Fruit fly (Drosophila melanogaster) whole organism, embryonic: ENCODE data around the gene serp.

Source experiments
- ATbp ChIP-seq: fragments of 200-800 bp; sonication (Bioruptor generic); optimal IDR thresholded peaks from 2 replicates; lab custom pipeline; 2017; ENCODE audit warnings: missing biosample characterization, mild to moderate bottlenecking, missing genetic modification characterization, missing genetic modification reagents
- Blimp-1 ChIP-seq: fragments of 200-800 bp; sonication (Bioruptor generic); optimal IDR thresholded peaks from 3 replicates; lab custom pipeline; 2018; ENCODE audit warnings: missing biosample characterization, missing genetic modification characterization, mild to moderate bottlenecking, moderate library complexity, missing genetic modification reagents
- CG10321 ChIP-seq: fragments of 200-800 bp; sonication (Bioruptor generic); IDR thresholded peaks from 2 replicates; pipeline ENCODE4 v1.3.6; 2022; ENCODE audit warnings: missing biosample characterization, missing genetic modification characterization
- CG10654 ChIP-seq: fragments of 200-800 bp; sonication (Bioruptor generic); optimal IDR thresholded peaks from 2 replicates; lab custom pipeline; 2016; ENCODE audit warnings: missing biosample characterization, missing genetic modification characterization
- CG14710 ChIP-seq: fragments of 200-800 bp; sonication (Bioruptor generic); optimal IDR thresholded peaks from 3 replicates; lab custom pipeline; 2019; ENCODE audit warnings: missing biosample characterization, mild to moderate bottlenecking, missing genetic modification characterization, moderate library complexity
- CG1602 ChIP-seq: fragments of 200-800 bp; sonication (Bioruptor generic); optimal IDR thresholded peaks from 3 replicates; lab custom pipeline; 2016; ENCODE audit warnings: missing biosample characterization, missing genetic modification characterization
- CG1603 ChIP-seq: fragments of 200-800 bp; sonication (Bioruptor generic); optimal IDR thresholded peaks from 2 replicates; lab custom pipeline; 2019; ENCODE audit warnings: missing biosample characterization, mild to moderate bottlenecking, missing genetic modification characterization, moderate library complexity
- CG17829 ChIP-seq: fragments of 200-800 bp; optimal IDR thresholded peaks from 2 replicates; lab custom pipeline; 2019; ENCODE audit warnings: missing biosample characterization, mild to moderate bottlenecking, missing genetic modification characterization, moderate library complexity
- CG2712 ChIP-seq: fragments of 200-800 bp; optimal IDR thresholded peaks from 3 replicates; lab custom pipeline; 2019; ENCODE audit warnings: missing biosample characterization, mild to moderate bottlenecking, missing genetic modification characterization, moderate library complexity
- CG30403 ChIP-seq: fragments of 200-800 bp; sonication (Bioruptor generic); optimal IDR thresholded peaks from 3 replicates; lab custom pipeline; 2016; ENCODE audit warnings: missing biosample characterization, missing genetic modification characterization
- CG3281 ChIP-seq: fragments of 200-800 bp; sonication (Bioruptor generic); optimal IDR thresholded peaks from 3 replicates; lab custom pipeline; 2017; ENCODE audit warnings: missing biosample characterization, mild to moderate bottlenecking, missing genetic modification characterization
- CG6254 ChIP-seq: fragments of 200-800 bp; sonication (Bioruptor generic); optimal IDR thresholded peaks from 3 replicates; lab custom pipeline; 2017; ENCODE audit warnings: mild to moderate bottlenecking, missing biosample characterization, missing genetic modification reagents, missing genetic modification characterization
- CG6654 ChIP-seq: fragments of 200-800 bp; sonication (Bioruptor generic); optimal IDR thresholded peaks from 2 replicates; lab custom pipeline; 2017; ENCODE audit warnings: missing biosample characterization, mild to moderate bottlenecking, missing genetic modification characterization
- CG6683 ChIP-seq: fragments of 200-800 bp; sonication (Bioruptor generic); optimal IDR thresholded peaks from 2 replicates; lab custom pipeline; 2017; ENCODE audit warnings: missing biosample characterization, mild to moderate bottlenecking, missing genetic modification characterization, missing genetic modification reagents
- CG8281 ChIP-seq: fragments of 200-800 bp; sonication (Bioruptor generic); optimal IDR thresholded peaks from 2 replicates; lab custom pipeline; 2018; ENCODE audit warnings: missing biosample characterization, mild to moderate bottlenecking, missing genetic modification characterization, moderate library complexity
- CG8290 ChIP-seq, 3 experiments: fragments of 200-800 bp; sonication (Bioruptor generic); optimal IDR thresholded peaks; 2 replicates each; lab custom pipeline; 2016 to 2019; ENCODE audit warnings: missing biosample characterization in 3 of 3, missing genetic modification characterization in 3 of 3, mild to moderate bottlenecking in 2 of 3, moderate library complexity in 1 of 3
- CG8924 ChIP-seq: fragments of 200-800 bp; optimal IDR thresholded peaks from 3 replicates; lab custom pipeline; 2019; ENCODE audit warnings: missing biosample characterization, mild to moderate bottlenecking, missing genetic modification characterization, moderate library complexity
- CG9609 ChIP-seq: fragments of 200-800 bp; sonication (Bioruptor generic); optimal IDR thresholded peaks from 3 replicates; lab custom pipeline; 2016; ENCODE audit warnings: missing biosample characterization, missing genetic modification characterization
- Dp ChIP-seq: fragments of 200-800 bp; sonication (Bioruptor generic); optimal IDR thresholded peaks from 2 replicates; lab custom pipeline; 2018; ENCODE audit warnings: missing biosample characterization, mild to moderate bottlenecking, missing genetic modification characterization, moderate library complexity
- HLH54F ChIP-seq: fragments of 200-800 bp; sonication (Bioruptor generic); optimal IDR thresholded peaks from 3 replicates; lab custom pipeline; 2016; ENCODE audit warnings: missing biosample characterization, missing genetic modification characterization
- Hsf ChIP-seq: fragments of 200-800 bp; sonication (Bioruptor generic); optimal IDR thresholded peaks from 3 replicates; lab custom pipeline; 2016; ENCODE audit warnings: missing biosample characterization, missing genetic modification characterization
- Med ChIP-seq: fragments of 200-800 bp; sonication (Bioruptor generic); peaks from one replicate; lab custom pipeline; 2016; ENCODE audit warnings: missing biosample characterization, missing genetic modification characterization, mild to moderate bottlenecking, inconsistent platforms, moderate library complexity
- Nf-YB ChIP-seq: fragments of 200-800 bp; sonication (Bioruptor generic); optimal IDR thresholded peaks from 3 replicates; lab custom pipeline; 2019; ENCODE audit warnings: missing biosample characterization, mild to moderate bottlenecking, missing genetic modification characterization, moderate library complexity
- Pdp1 ChIP-seq, 2 experiments: fragments of 200-800 bp; sonication (Bioruptor generic); optimal IDR thresholded peaks; 3 replicates each; lab custom pipeline; 2016; ENCODE audit warnings: missing biosample characterization in 2 of 2, missing genetic modification characterization in 2 of 2, mild to moderate bottlenecking in 1 of 2, moderate library complexity in 1 of 2
- Six4 ChIP-seq: fragments of 200-800 bp; sonication (Bioruptor generic); optimal IDR thresholded peaks from 2 replicates; lab custom pipeline; 2016; ENCODE audit warnings: missing biosample characterization, missing genetic modification characterization
- Sox102F ChIP-seq: fragments of 200-800 bp; sonication (Bioruptor generic); optimal IDR thresholded peaks from 2 replicates; lab custom pipeline; 2018; ENCODE audit warnings: missing biosample characterization, mild to moderate bottlenecking, missing genetic modification characterization, moderate library complexity
- TFAM ChIP-seq: fragments of 200-800 bp; sonication (Bioruptor generic); optimal IDR thresholded peaks from 2 replicates; lab custom pipeline; 2017; ENCODE audit warnings: missing biosample characterization, missing genetic modification characterization, inconsistent platforms
- Taf1 ChIP-seq: fragments of 200-800 bp; sonication (Bioruptor generic); IDR thresholded peaks from 2 replicates; pipeline ENCODE4 v1.3.6; 2022; ENCODE audit warnings: missing biosample characterization, missing genetic modification characterization
- ab ChIP-seq: fragments of 200-800 bp; sonication (Bioruptor generic); optimal IDR thresholded peaks from 2 replicates; lab custom pipeline; 2016; ENCODE audit warnings: missing biosample characterization, missing genetic modification characterization
- az2 ChIP-seq: fragments of 200-800 bp; sonication (Bioruptor generic); optimal IDR thresholded peaks from 3 replicates; lab custom pipeline; 2016; ENCODE audit warnings: missing biosample characterization, missing genetic modification characterization
- bcd ChIP-seq: fragments of 200-800 bp; sonication (Bioruptor generic); optimal IDR thresholded peaks from 2 replicates; lab custom pipeline; 2017; ENCODE audit warnings: missing biosample characterization, mild to moderate bottlenecking, missing genetic modification characterization
- bsh ChIP-seq, 2 experiments: fragments of 200-800 bp; sonication (Bioruptor generic); optimal IDR thresholded peaks; 2 replicates each; lab custom pipeline; 2017 to 2018; ENCODE audit warnings: mild to moderate bottlenecking in 2 of 2, missing biosample characterization in 2 of 2, missing genetic modification characterization in 2 of 2, moderate library complexity in 1 of 2
- cg ChIP-seq: fragments of 200-800 bp; sonication (Bioruptor generic); optimal IDR thresholded peaks from 3 replicates; lab custom pipeline; 2019; ENCODE audit warnings: missing biosample characterization, mild to moderate bottlenecking, missing genetic modification characterization, moderate library complexity
- crc ChIP-seq: fragments of 200-800 bp; sonication (Bioruptor generic); optimal IDR thresholded peaks from 2 replicates; lab custom pipeline; 2016; ENCODE audit warnings: missing biosample characterization, missing genetic modification characterization
- crp ChIP-seq, 2 experiments: fragments of 200-800 bp; sonication (Bioruptor generic); optimal IDR thresholded peaks; 2 replicates in 1 of 2; 3 replicates in 1 of 2; lab custom pipeline; 2017; ENCODE audit warnings: missing biosample characterization in 2 of 2, missing genetic modification characterization in 2 of 2, mild to moderate bottlenecking in 1 of 2, moderate library complexity in 1 of 2
- ham ChIP-seq: fragments of 200-800 bp; sonication (Bioruptor generic); IDR thresholded peaks from 2 replicates; pipeline ENCODE4 v1.3.6; 2022; ENCODE audit warnings: missing biosample characterization, missing genetic modification characterization
- lab ChIP-seq: fragments of 200-800 bp; sonication (Bioruptor generic); optimal IDR thresholded peaks from 3 replicates; lab custom pipeline; 2017; ENCODE audit warnings: missing biosample characterization, missing genetic modification characterization, mild to moderate bottlenecking, moderate library complexity, missing genetic modification reagents
- lola ChIP-seq, 3 experiments: fragments of >200 bp in 2 of 3; fragments of 200-800 bp in 1 of 3; sonication (Bioruptor generic) in 1 of 3; optimal IDR thresholded peaks; 2 replicates each; lab custom pipeline; 2017 to 2019; ENCODE audit warnings: missing biosample characterization in 3 of 3, missing genetic modification characterization in 3 of 3, mild to moderate bottlenecking in 1 of 3, moderate library complexity in 1 of 3
- maf-S ChIP-seq: fragments of 200-800 bp; sonication (Bioruptor generic); optimal IDR thresholded peaks from 2 replicates; lab custom pipeline; 2016; ENCODE audit warnings: missing biosample characterization, missing genetic modification characterization
- nmo ChIP-seq: fragments of 200-800 bp; sonication (Bioruptor generic); optimal IDR thresholded peaks from 2 replicates; lab custom pipeline; 2018; ENCODE audit warnings: missing biosample characterization, mild to moderate bottlenecking, missing genetic modification characterization, moderate library complexity
- nom ChIP-seq: fragments of 200-800 bp; sonication (Bioruptor generic); optimal IDR thresholded peaks from 2 replicates; lab custom pipeline; 2017; ENCODE audit warnings: missing biosample characterization, missing genetic modification characterization, mild to moderate bottlenecking, moderate library complexity, missing genetic modification reagents
- schlank ChIP-seq: fragments of 200-800 bp; sonication (Bioruptor generic); optimal IDR thresholded peaks from 2 replicates; lab custom pipeline; 2018; ENCODE audit warnings: missing biosample characterization, mild to moderate bottlenecking, missing genetic modification characterization
- sna ChIP-seq: fragments of 200-800 bp; sonication (Bioruptor generic); IDR thresholded peaks from 2 replicates; pipeline ENCODE4 v1.3.6; 2022; ENCODE audit warnings: missing biosample characterization, missing genetic modification characterization; ENCODE audit not compliant: partially characterized antibody
- sqz ChIP-seq: fragments of 200-800 bp; sonication (Bioruptor generic); optimal IDR thresholded peaks from 3 replicates; lab custom pipeline; 2018; ENCODE audit warnings: missing biosample characterization, mild to moderate bottlenecking, missing genetic modification characterization
- unpg ChIP-seq: fragments of 200-800 bp; sonication (Bioruptor generic); optimal IDR thresholded peaks from 3 replicates; lab custom pipeline; 2018; ENCODE audit warnings: missing biosample characterization, mild to moderate bottlenecking, missing genetic modification characterization, moderate library complexity
- vvl ChIP-seq: fragments of 200-800 bp; sonication (Bioruptor generic); IDR thresholded peaks from 2 replicates; pipeline ENCODE4 v1.3.6; 2022; ENCODE audit warnings: missing biosample characterization, missing genetic modification characterization
- wor ChIP-seq: fragments of 200-800 bp; sonication (Bioruptor generic); IDR thresholded peaks from 2 replicates; pipeline ENCODE4 v1.3.6; 2022; ENCODE audit warnings: missing biosample characterization, missing genetic modification characterization

Gene serp

dm6 chr3L:19682902-19683301 lies 24.9 kb downstream of the serp start (continued):
- TF ChIP-seq sna (GFP tag; lab: Robert Waterston, UW) (peak; percentile 34), cg (GFP tag; lab: Kevin White, UChicago) (peak; percentile 37), CG10321 (GFP tag; lab: Robert Waterston, UW) (peak; percentile 95), Nf-YB (GFP tag; lab: Kevin White, UChicago) (peak; percentile 100), unpg (GFP tag; lab: Kevin White, UChicago) (no peak), CG8281 (tag; lab: Kevin White, UChicago) (no peak), CG6654 (GFP tag; lab: Kevin White, UChicago) (no peak), HLH54F (peak; percentile 8)

- TF ChIP-seq ham, result peak; percentile 3; the same call in 1 of the 2 replicates
- no peak for TF ChIP-seq schlank
- TF ChIP-seq ab (GFP tag; lab: Kevin White, UChicago), result no peak
- no peak for TF ChIP-seq Pdp1 (GFP tag; optimal IDR thresholded peaks at IDR 0.05; lab: Kevin White, UChicago)
- no peak for TF ChIP-seq Taf1
- no peak for TF ChIP-seq TFAM (GFP tag; lab: Kevin White, UChicago)
- TF ChIP-seq vvl (GFP tag; lab: Robert Waterston, UW), result no peak
- peak; percentile 2 for TF ChIP-seq nom
- TF ChIP-seq CG8290 (GFP tag; optimal IDR thresholded peaks at IDR 0.05; lab: Kevin White, UChicago), result no peak
- no peak for TF ChIP-seq CG8290 (tag; optimal IDR thresholded peaks at IDR 0.05; lab: Kevin White, UChicago)
- TF ChIP-seq Dp (GFP tag; lab: Kevin White, UChicago), result no peak
These were observed 31.8 kb downstream of the serp start for dm6 chr3L:19676050-19676449.

dm6 chr3L:19674317-19674716 lies 33.5 kb downstream of the serp start:
- TF ChIP-seq crp (GFP tag; optimal IDR thresholded peaks at IDR 0.05; lab: Kevin White, UChicago) (no peak), CG6683 (GFP tag; lab: Kevin White, UChicago) (no peak), Sox102F (GFP tag; lab: Kevin White, UChicago) (peak; percentile 30), CG10654 (GFP tag; lab: Kevin White, UChicago) (peak; percentile 34), CG1602 (GFP tag; lab: Kevin White, UChicago) (peak; percentile 18), sqz (GFP tag; lab: Kevin White, UChicago) (no peak), Blimp-1 (GFP tag; lab: Kevin White, UChicago) (peak; percentile 46), bcd (GFP tag; lab: Kevin White, UChicago) (peak; percentile 11), CG17829 (tag; lab: Kevin White, UChicago) (peak; percentile 32), CG3281 (GFP tag; lab: Kevin White, UChicago) (no peak), maf-S (GFP tag; lab: Kevin White, UChicago) (no peak), Six4 (GFP tag; lab: Kevin White, UChicago) (peak; percentile 7), CG1603 (tag; lab: Kevin White, UChicago) (peak; percentile 58), bsh (GFP tag; optimal IDR thresholded peaks at IDR 0.05; lab: Kevin White, UChicago) (peak in 1 of 2 experiments; percentile 71), Hsf (GFP tag; lab: Kevin White, UChicago) (no peak), CG30403 (GFP tag; lab: Kevin White, UChicago) (peak; percentile 14), CG6254 (peak; percentile 25), CG14710 (tag; lab: Kevin White, UChicago) (peak; percentile 51), az2 (GFP tag; lab: Kevin White, UChicago) (peak; percentile 47), Med (no peak), CG2712 (tag; lab: Kevin White, UChicago) (peak; percentile 65), ab (GFP tag; lab: Kevin White, UChicago) (no peak), lola (GFP tag; optimal IDR thresholded peaks at IDR 0.05; lab: Kevin White, UChicago) (peak in 1 of 3 experiments; percentile 39), wor (GFP tag; lab: Robert Waterston, UW) (no peak), ATbp (GFP tag; lab: Kevin White, UChicago) (peak; percentile 9), CG9609 (GFP tag; lab: Kevin White, UChicago) (no peak), crc (no peak), nmo (peak; percentile 38), lab (GFP tag; lab: Kevin White, UChicago) (peak; percentile 7), CG8924 (tag; lab: Kevin White, UChicago) (peak; percentile 28)
